5 worm cellular contexts compared by ENCODE assay signal in genomic region chrII:5092362-5093281, ce11.
A peak's percentile ranks its signal among the peaks of the same experiment; 100 is the strongest.
TF ChIP-seq lines count a peak whose summit lies in the region.

Gene C04G6.2 (plus strand): TSS chrII:5093231.

TF ChIP-seq in whole organism, L1 larva, 84 proteins besides CTCF, POLR2A, EP300 and RAD21 (continued from another document and continues in another):
- TF ChIP-seq aly-2 (tag; optimal IDR thresholded peaks at IDR 0.05; lab: Kevin White, UChicago): no peak
- no peak for TF ChIP-seq hpl-2 (GFP tag; optimal IDR thresholded peaks at IDR 0.05; lab: Kevin White, UChicago)
- no peak for TF ChIP-seq zag-1 (tag; optimal IDR thresholded peaks at IDR 0.05; lab: Kevin White, UChicago)
- no peak for TF ChIP-seq ceh-63 (GFP tag; optimal IDR thresholded peaks at IDR 0.05; lab: Kevin White, UChicago)
- TF ChIP-seq nhr-28 (tag; optimal IDR thresholded peaks at IDR 0.05; lab: Kevin White, UChicago): no peak
- no peak for TF ChIP-seq nhr-237 (tag; optimal IDR thresholded peaks at IDR 0.05; lab: Kevin White, UChicago)
- no peak for TF ChIP-seq ceh-90 (tag; optimal IDR thresholded peaks at IDR 0.05; lab: Kevin White, UChicago)
- peak; percentile 52 to 65 for TF ChIP-seq efl-1 (optimal IDR thresholded peaks at IDR 0.05; lab: Kevin White, UChicago)
- peak; percentile 31 to 94 for TF ChIP-seq efl-1 (GFP tag; optimal IDR thresholded peaks at IDR 0.05 in 1 of 2; lab: Kevin White, UChicago)
- no peak for TF ChIP-seq fkh-4 (tag; optimal IDR thresholded peaks at IDR 0.05; lab: Kevin White, UChicago; ENCODE audit: borderline replicate concordance)
- TF ChIP-seq tbx-2 (tag; optimal IDR thresholded peaks at IDR 0.05; lab: Kevin White, UChicago): peak; percentile 65
- peak; percentile 72 for TF ChIP-seq nhr-71 (tag; optimal IDR thresholded peaks at IDR 0.05; lab: Kevin White, UChicago)
- no peak for TF ChIP-seq lin-39 (tag; optimal IDR thresholded peaks at IDR 0.05; lab: Kevin White, UChicago)
- TF ChIP-seq mab-9 (GFP tag; IDR thresholded peaks at IDR 0.05; lab: Robert Waterston, UW): no peak
- TF ChIP-seq efl-3 (GFP tag; optimal IDR thresholded peaks at IDR 0.05; lab: Kevin White, UChicago): no peak
- peak; percentile 32 for TF ChIP-seq skn-1 (tag; optimal IDR thresholded peaks at IDR 0.05; lab: Kevin White, UChicago)
- no peak for TF ChIP-seq fkh-10 (GFP tag; optimal IDR thresholded peaks at IDR 0.05; lab: Kevin White, UChicago)
- no peak for TF ChIP-seq pax-3 (tag; optimal IDR thresholded peaks at IDR 0.05; lab: Kevin White, UChicago)
- TF ChIP-seq jun-1 (tag; optimal IDR thresholded peaks at IDR 0.05; lab: Kevin White, UChicago): no peak
- TF ChIP-seq elt-3 (tag; optimal IDR thresholded peaks at IDR 0.05; lab: Kevin White, UChicago): peak in 1 of 6 experiments; percentile 46
- TF ChIP-seq C34B4.2 (tag; optimal IDR thresholded peaks at IDR 0.05; lab: Kevin White, UChicago): no peak
- no peak for TF ChIP-seq ces-1 (GFP tag; optimal IDR thresholded peaks at IDR 0.05; lab: Kevin White, UChicago)
- no peak for TF ChIP-seq pag-3 (tag; optimal IDR thresholded peaks at IDR 0.05; lab: Kevin White, UChicago; ENCODE audit: borderline replicate concordance, insufficient read depth)
- no peak for TF ChIP-seq nhr-84 (tag; optimal IDR thresholded peaks at IDR 0.05; lab: Kevin White, UChicago)
- TF ChIP-seq aha-1 (tag; optimal IDR thresholded peaks at IDR 0.05; lab: Kevin White, UChicago): no peak
- no peak for TF ChIP-seq nhr-90 (tag; optimal IDR thresholded peaks at IDR 0.05; lab: Kevin White, UChicago; ENCODE audit: poor library complexity)
- no peak for TF ChIP-seq sox-4 (tag; optimal IDR thresholded peaks at IDR 0.05; lab: Kevin White, UChicago)

TF ChIP-seq in whole organism, L2 larva, 48 proteins besides CTCF, POLR2A, EP300 and RAD21 (continued from another document):
- TF ChIP-seq nhr-23 (tag; optimal IDR thresholded peaks at IDR 0.05; lab: Kevin White, UChicago) (no peak), snpc-4 (tag; optimal IDR thresholded peaks at IDR 0.05; lab: Kevin White, UChicago) (peak; percentile 5), lin-13 (GFP tag; optimal IDR thresholded peaks at IDR 0.05; lab: Kevin White, UChicago) (peak; percentile 31), lsy-2 (tag; optimal IDR thresholded peaks at IDR 0.05; lab: Kevin White, UChicago) (peak in 1 of 2 experiments; percentile 71), fos-1 (tag; optimal IDR thresholded peaks at IDR 0.05; lab: Kevin White, UChicago) (peak; percentile 19), sma-9 (GFP tag; optimal IDR thresholded peaks at IDR 0.05; lab: Kevin White, UChicago) (peak; percentile 69), sma-9 (tag; optimal IDR thresholded peaks at IDR 0.05; lab: Kevin White, UChicago) (no peak), F13H6.1 (tag; optimal IDR thresholded peaks at IDR 0.05; lab: Kevin White, UChicago) (peak; percentile 84), ama-1 (optimal IDR thresholded peaks at IDR 0.05; lab: Kevin White, UChicago) (peak; percentile 37), mbf-1 (tag; optimal IDR thresholded peaks at IDR 0.05; lab: Kevin White, UChicago) (no peak), mdl-1 (tag; optimal IDR thresholded peaks at IDR 0.05; lab: Kevin White, UChicago) (peak in 1 of 2 experiments; percentile 36), Y55F3AM.14 (GFP tag; optimal IDR thresholded peaks at IDR 0.05; lab: Kevin White, UChicago) (no peak)

TF ChIP-seq in whole organism, L3 larva, 47 proteins besides CTCF, POLR2A, EP300 and RAD21 (continued from another document):
- peak; percentile 72 for TF ChIP-seq hmg-11 (tag; optimal IDR thresholded peaks at IDR 0.05; lab: Kevin White, UChicago)
- TF ChIP-seq snpc-4 (tag; optimal IDR thresholded peaks at IDR 0.05; lab: Kevin White, UChicago): peak; percentile 73
- TF ChIP-seq nhr-237 (tag; optimal IDR thresholded peaks at IDR 0.05; lab: Kevin White, UChicago): no peak
- TF ChIP-seq tbx-2 (tag; optimal IDR thresholded peaks at IDR 0.05; lab: Kevin White, UChicago): no peak
- peak; percentile 87 for TF ChIP-seq egl-5 (tag; optimal IDR thresholded peaks at IDR 0.05; lab: Kevin White, UChicago)
- peak; percentile 72 for TF ChIP-seq nhr-23 (tag; optimal IDR thresholded peaks at IDR 0.05; lab: Kevin White, UChicago)
- TF ChIP-seq pha-4 (tag; optimal IDR thresholded peaks at IDR 0.05; lab: Kevin White, UChicago): peak; percentile 98
- peak; percentile 59 for TF ChIP-seq pqm-1 (tag; optimal IDR thresholded peaks at IDR 0.05; lab: Kevin White, UChicago)
TF ChIP-seq in whole organism, L3 larva: peak in this region for 13.

TF ChIP-seq in whole organism, L4 larva, 104 proteins besides CTCF, POLR2A, EP300 and RAD21 (continued from another document and continues in another):
- TF ChIP-seq fos-1 (tag; optimal IDR thresholded peaks at IDR 0.05; lab: Kevin White, UChicago): no peak
- no peak for TF ChIP-seq mxl-2 (GFP tag; conservative IDR thresholded peaks at IDR 0.05; lab: Robert Waterston, UW)
- no peak for TF ChIP-seq Y105C5A.15 (GFP tag; IDR thresholded peaks at IDR 0.05; lab: Robert Waterston, UW)
- TF ChIP-seq dve-1 (tag; optimal IDR thresholded peaks at IDR 0.05; lab: Kevin White, UChicago; ENCODE audit: insufficient read depth): peak; percentile 59
- TF ChIP-seq lin-29 (GFP tag; IDR thresholded peaks at IDR 0.05; lab: Robert Waterston, UW): no peak
- TF ChIP-seq snpc-4 (tag; optimal IDR thresholded peaks at IDR 0.05; lab: Kevin White, UChicago): no peak
- TF ChIP-seq ztf-11 (tag; optimal IDR thresholded peaks at IDR 0.05; lab: Kevin White, UChicago): no peak
- no peak for TF ChIP-seq F49E8.2 (tag; optimal IDR thresholded peaks at IDR 0.05; lab: Kevin White, UChicago; ENCODE audit: borderline replicate concordance)
- TF ChIP-seq aha-1 (tag; lab: Kevin White, UChicago): no peak
- no peak for TF ChIP-seq vab-7 (GFP tag; IDR thresholded peaks at IDR 0.05; lab: Robert Waterston, UW)
- TF ChIP-seq lin-13 (GFP tag; optimal IDR thresholded peaks at IDR 0.05; lab: Kevin White, UChicago): no peak
- no peak for TF ChIP-seq hif-1 (tag; optimal IDR thresholded peaks at IDR 0.05; lab: Kevin White, UChicago)
- 0 out of 2 replicates have a peak, but pooled peaks have one; percentile 10 for TF ChIP-seq lin-1 (GFP tag; IDR thresholded peaks at IDR 0.05; lab: Robert Waterston, UW)
- no peak for TF ChIP-seq nhr-237 (tag; optimal IDR thresholded peaks at IDR 0.05; lab: Kevin White, UChicago)
- TF ChIP-seq D1046.2 (GFP tag; IDR thresholded peaks at IDR 0.05; lab: Robert Waterston, UW): no peak
- no peak for TF ChIP-seq Y5F2A.4 (GFP tag; optimal IDR thresholded peaks at IDR 0.05; lab: Kevin White, UChicago)
- TF ChIP-seq mxl-3 (GFP tag; optimal IDR thresholded peaks at IDR 0.05; lab: Kevin White, UChicago): peak; percentile 36
- TF ChIP-seq dmd-8 (GFP tag; IDR thresholded peaks at IDR 0.05; lab: Robert Waterston, UW): no peak
- TF ChIP-seq Y75B8A.6 (GFP tag; IDR thresholded peaks at IDR 0.05; lab: Robert Waterston, UW): no peak
- TF ChIP-seq lin-39 (tag; optimal IDR thresholded peaks at IDR 0.05; lab: Kevin White, UChicago): no peak
- no peak for TF ChIP-seq snpc-1.2 (GFP tag; IDR thresholded peaks at IDR 0.05; lab: Robert Waterston, UW)
- no peak for TF ChIP-seq zfp-2 (tag; optimal IDR thresholded peaks at IDR 0.05; lab: Kevin White, UChicago)
- no peak for TF ChIP-seq unc-130 (GFP tag; optimal IDR thresholded peaks at IDR 0.05; lab: Kevin White, UChicago)
- no peak for TF ChIP-seq saeg-2 (GFP tag; IDR thresholded peaks at IDR 0.05; lab: Robert Waterston, UW)
- TF ChIP-seq nhr-41 (GFP tag; IDR thresholded peaks at IDR 0.05; lab: Robert Waterston, UW): no peak
- no peak for TF ChIP-seq daf-19 (GFP tag; conservative IDR thresholded peaks at IDR 0.05; lab: Robert Waterston, UW)
- no peak for TF ChIP-seq zag-1 (tag; optimal IDR thresholded peaks at IDR 0.05; lab: Kevin White, UChicago)
- TF ChIP-seq nhr-10 (tag; optimal IDR thresholded peaks at IDR 0.05; lab: Kevin White, UChicago): no peak
- no peak for TF ChIP-seq madf-5 (GFP tag; IDR thresholded peaks at IDR 0.05; lab: Robert Waterston, UW)
- TF ChIP-seq R02D3.7 (tag; optimal IDR thresholded peaks at IDR 0.05; lab: Kevin White, UChicago): no peak
- TF ChIP-seq jun-1 (tag; optimal IDR thresholded peaks at IDR 0.05; lab: Kevin White, UChicago): no peak
- TF ChIP-seq daf-8 (GFP tag; IDR thresholded peaks at IDR 0.05; lab: Robert Waterston, UW): no peak
- TF ChIP-seq zip-2 (tag; optimal IDR thresholded peaks at IDR 0.05; lab: Kevin White, UChicago): no peak
- no peak for TF ChIP-seq ces-1 (GFP tag; optimal IDR thresholded peaks at IDR 0.05; lab: Kevin White, UChicago)
- TF ChIP-seq nhr-76 (tag; optimal IDR thresholded peaks at IDR 0.05; lab: Kevin White, UChicago): no peak
- no peak for TF ChIP-seq lin-38 (GFP tag; IDR thresholded peaks at IDR 0.05; lab: Robert Waterston, UW)
- no peak for TF ChIP-seq T20F7.1 (GFP tag; optimal IDR thresholded peaks at IDR 0.05; lab: Kevin White, UChicago)
- no peak for TF ChIP-seq cey-2 (tag; optimal IDR thresholded peaks at IDR 0.05; lab: Kevin White, UChicago; ENCODE audit: borderline replicate concordance, insufficient read depth)
- no peak for TF ChIP-seq skn-1 (tag; optimal IDR thresholded peaks at IDR 0.05; lab: Kevin White, UChicago)
- TF ChIP-seq ama-1 (optimal IDR thresholded peaks at IDR 0.05; lab: Kevin White, UChicago): no peak
- TF ChIP-seq Y48G9A.11 (GFP tag; IDR thresholded peaks at IDR 0.05; lab: Robert Waterston, UW): no peak
- no peak for TF ChIP-seq attf-4 (tag; optimal IDR thresholded peaks at IDR 0.05; lab: Kevin White, UChicago)
- TF ChIP-seq ceh-82 (tag; optimal IDR thresholded peaks at IDR 0.05; lab: Kevin White, UChicago): no peak
- TF ChIP-seq ceh-44 (GFP tag; IDR thresholded peaks at IDR 0.05; lab: Robert Waterston, UW): no peak
- no peak for TF ChIP-seq nhr-77 (tag; optimal IDR thresholded peaks at IDR 0.05; lab: Kevin White, UChicago)
- no peak for TF ChIP-seq F44E2.7 (GFP tag; IDR thresholded peaks at IDR 0.05; lab: Robert Waterston, UW)
- TF ChIP-seq F26F4.8 (GFP tag; conservative IDR thresholded peaks at IDR 0.05; lab: Robert Waterston, UW): no peak
- peak; percentile 18 to 67 for TF ChIP-seq mdl-1 (tag; optimal IDR thresholded peaks at IDR 0.05; lab: Kevin White, UChicago)

TF ChIP-seq in whole organism, late embryonic, 69 proteins besides CTCF, POLR2A, EP300 and RAD21 (continued from another document and continues in another):
- TF ChIP-seq fkh-10 (GFP tag; optimal IDR thresholded peaks at IDR 0.05; lab: Kevin White, UChicago) (no peak), pag-3 (tag; optimal IDR thresholded peaks at IDR 0.05; lab: Kevin White, UChicago; ENCODE audit: borderline replicate concordance) (no peak), dve-1 (tag; optimal IDR thresholded peaks at IDR 0.05; lab: Kevin White, UChicago) (peak; percentile 32), unc-55 (GFP tag; optimal IDR thresholded peaks at IDR 0.05; lab: Kevin White, UChicago) (no peak), lin-11 (tag; optimal IDR thresholded peaks at IDR 0.05; lab: Kevin White, UChicago) (no peak), ceh-45 (GFP tag; IDR thresholded peaks at IDR 0.05; lab: Robert Waterston, UW) (no peak), ama-1 (optimal IDR thresholded peaks at IDR 0.05; lab: Kevin White, UChicago) (no peak), ttx-3 (tag; optimal IDR thresholded peaks at IDR 0.05; lab: Kevin White, UChicago) (no peak), ceh-30 (tag; optimal IDR thresholded peaks at IDR 0.05; lab: Kevin White, UChicago) (no peak), pqm-1 (tag; optimal IDR thresholded peaks at IDR 0.05; lab: Kevin White, UChicago) (no peak), ceh-9 (tag; optimal IDR thresholded peaks at IDR 0.05; lab: Kevin White, UChicago) (no peak), nhr-11 (tag; optimal IDR thresholded peaks at IDR 0.05; lab: Kevin White, UChicago) (no peak), C38D4.7 (GFP tag; optimal IDR thresholded peaks at IDR 0.05; lab: Kevin White, UChicago) (no peak), che-1 (tag; optimal IDR thresholded peaks at IDR 0.05; lab: Kevin White, UChicago) (no peak), ceh-34 (tag; optimal IDR thresholded peaks at IDR 0.05; lab: Kevin White, UChicago) (no peak), ceh-19 (GFP tag; optimal IDR thresholded peaks at IDR 0.05; lab: Kevin White, UChicago) (peak; percentile 23), ceh-6 (GFP tag; optimal IDR thresholded peaks at IDR 0.05; lab: Kevin White, UChicago) (no peak), pat-9 (tag; optimal IDR thresholded peaks at IDR 0.05; lab: Kevin White, UChicago) (no peak), sdc-2 (tag; optimal IDR thresholded peaks at IDR 0.05; lab: Kevin White, UChicago) (no peak), nfya-1 (tag; optimal IDR thresholded peaks at IDR 0.05; lab: Kevin White, UChicago) (peak; percentile 49), pros-1 (tag; optimal IDR thresholded peaks at IDR 0.05; lab: Kevin White, UChicago) (no peak), fax-1 (tag; optimal IDR thresholded peaks at IDR 0.05; lab: Kevin White, UChicago) (no peak), Y22D7AL.16 (tag; optimal IDR thresholded peaks at IDR 0.05; lab: Kevin White, UChicago) (no peak), ets-4 (tag; optimal IDR thresholded peaks at IDR 0.05; lab: Kevin White, UChicago) (no peak), pha-2 (tag; optimal IDR thresholded peaks at IDR 0.05; lab: Kevin White, UChicago) (peak; percentile 57), dmd-4 (tag; optimal IDR thresholded peaks at IDR 0.05; lab: Kevin White, UChicago; ENCODE audit: borderline replicate concordance) (no peak), pha-4 (tag; optimal IDR thresholded peaks at IDR 0.05; lab: Kevin White, UChicago) (peak; percentile 44), K02D7.2 (tag; optimal IDR thresholded peaks at IDR 0.05; lab: Kevin White, UChicago) (no peak), ceh-48 (tag; optimal IDR thresholded peaks at IDR 0.05; lab: Kevin White, UChicago) (peak; percentile 35), ztf-16 (tag; optimal IDR thresholded peaks at IDR 0.05; lab: Kevin White, UChicago) (no peak), mec-3 (tag; optimal IDR thresholded peaks at IDR 0.05; lab: Kevin White, UChicago; ENCODE audit: borderline replicate concordance) (no peak), F13H6.1 (tag; optimal IDR thresholded peaks at IDR 0.05; lab: Kevin White, UChicago) (no peak), C08G9.2 (tag; optimal IDR thresholded peaks at IDR 0.05; lab: Kevin White, UChicago) (no peak), odd-2 (tag; optimal IDR thresholded peaks at IDR 0.05; lab: Kevin White, UChicago) (no peak), hlh-15 (tag; optimal IDR thresholded peaks at IDR 0.05; lab: Kevin White, UChicago) (no peak), rnt-1 (tag; optimal IDR thresholded peaks at IDR 0.05; lab: Kevin White, UChicago) (peak; percentile 3), elt-4 (tag; optimal IDR thresholded peaks at IDR 0.05; lab: Kevin White, UChicago) (no peak), pax-1 (tag; optimal IDR thresholded peaks at IDR 0.05; lab: Kevin White, UChicago) (peak; percentile 42), hlh-30 (tag; optimal IDR thresholded peaks at IDR 0.05; lab: Kevin White, UChicago; ENCODE audit: insufficient read depth) (no peak), tbx-2 (tag; optimal IDR thresholded peaks at IDR 0.05; lab: Kevin White, UChicago) (peak; percentile 63), unc-42 (tag; optimal IDR thresholded peaks at IDR 0.05; lab: Kevin White, UChicago) (peak; percentile 36), ceh-24 (tag; optimal IDR thresholded peaks at IDR 0.05; lab: Kevin White, UChicago) (no peak), ceh-14 (tag; optimal IDR thresholded peaks at IDR 0.05; lab: Kevin White, UChicago) (no peak), unc-3 (GFP tag; conservative IDR thresholded peaks at IDR 0.05; lab: Robert Waterston, UW) (no peak), unc-3 (tag; optimal IDR thresholded peaks at IDR 0.05; lab: Kevin White, UChicago) (no peak), madf-2 (tag; optimal IDR thresholded peaks at IDR 0.05; lab: Kevin White, UChicago) (no peak), ceh-31 (tag; optimal IDR thresholded peaks at IDR 0.05; lab: Kevin White, UChicago) (peak; percentile 56), ceh-2 (tag; optimal IDR thresholded peaks at IDR 0.05; lab: Kevin White, UChicago) (no peak), zip-5 (tag; optimal IDR thresholded peaks at IDR 0.05; lab: Kevin White, UChicago) (no peak), K09A11.1 (tag; optimal IDR thresholded peaks at IDR 0.05; lab: Kevin White, UChicago; ENCODE audit: insufficient read depth) (no peak), ref-2 (tag; optimal IDR thresholded peaks at IDR 0.05; lab: Kevin White, UChicago) (no peak), tbx-7 (tag; optimal IDR thresholded peaks at IDR 0.05; lab: Kevin White, UChicago) (no peak), T23F11.4 (GFP tag; optimal IDR thresholded peaks at IDR 0.05; lab: Kevin White, UChicago) (no peak), npax-4 (tag; optimal IDR thresholded peaks at IDR 0.05; lab: Kevin White, UChicago) (no peak), lim-6 (tag; optimal IDR thresholded peaks at IDR 0.05; lab: Kevin White, UChicago) (no peak)
